Fruit fly (Drosophila melanogaster): ENCODE data around the gene noc.

Gene noc

dm6 chr2L:14502578-14503426 is 12.1 kb downstream of the noc start (continued):
- peak; percentile 92 for TF ChIP-seq Camta (GFP tag; optimal IDR thresholded peaks at IDR 0.05)
- peak; percentile 78 for TF ChIP-seq CG43689 (GFP tag; IDR thresholded peaks at IDR 0.05)
- TF ChIP-seq salm (tag; optimal IDR thresholded peaks at IDR 0.05): peak; percentile 90
- TF ChIP-seq Rfx (GFP tag; IDR thresholded peaks at IDR 0.05): peak; percentile 92
- peak; percentile 71 for TF ChIP-seq bowl (GFP tag; IDR thresholded peaks at IDR 0.05)
- no peak for TF ChIP-seq pfk (GFP tag; optimal IDR thresholded peaks at IDR 0.05)
- peak; percentile 50; the same call in 1 of the 2 replicates for TF ChIP-seq CG8765 (GFP tag; IDR thresholded peaks at IDR 0.05)
- TF ChIP-seq CG9817 (tag; optimal IDR thresholded peaks at IDR 0.05): peak; percentile 88
- no peak for TF ChIP-seq Stat92E (GFP tag; optimal IDR thresholded peaks at IDR 0.05)
- no peak for TF ChIP-seq Gsc (GFP tag; IDR thresholded peaks at IDR 0.05)
- TF ChIP-seq CG2120 (GFP tag; optimal IDR thresholded peaks at IDR 0.05): peak; percentile 88
- TF ChIP-seq CG11398 (GFP tag; optimal IDR thresholded peaks at IDR 0.05): peak; percentile 87
- TF ChIP-seq CG7987 (GFP tag; optimal IDR thresholded peaks at IDR 0.05): peak; percentile 88
- peak; percentile 73 for TF ChIP-seq CG10321 (GFP tag; IDR thresholded peaks at IDR 0.05)
- peak; percentile 92 for TF ChIP-seq Chrac-16 (GFP tag; optimal IDR thresholded peaks at IDR 0.05)
- TF ChIP-seq Ravus (GFP tag; IDR thresholded peaks at IDR 0.05): peak; percentile 72
- peak; percentile 85 for TF ChIP-seq abd-A (tag; optimal IDR thresholded peaks at IDR 0.05)
- TF ChIP-seq CG4730 (GFP tag; IDR thresholded peaks at IDR 0.05): peak; percentile 90
- peak; percentile 89 for TF ChIP-seq jumu (GFP tag; optimal IDR thresholded peaks at IDR 0.05)
- TF ChIP-seq CG2202 (tag; optimal IDR thresholded peaks at IDR 0.05): peak; percentile 79
- peak; percentile 78 for TF ChIP-seq sqz (GFP tag; optimal IDR thresholded peaks at IDR 0.05)
- TF ChIP-seq CG17328 (GFP tag; IDR thresholded peaks at IDR 0.05): peak; percentile 95
- TF ChIP-seq p53 (GFP tag; optimal IDR thresholded peaks at IDR 0.05): peak; percentile 87
- peak; percentile 94 for TF ChIP-seq Fer1 (GFP tag; optimal IDR thresholded peaks at IDR 0.05)
- TF ChIP-seq pros (GFP tag; optimal IDR thresholded peaks at IDR 0.05): peak; percentile 46
- peak; percentile 88 for TF ChIP-seq kay (GFP tag; optimal IDR thresholded peaks at IDR 0.05)
- TF ChIP-seq esg (GFP tag; conservative IDR thresholded peaks at IDR 0.05): peak; percentile 93
- peak; percentile 91 for TF ChIP-seq CG13296 (GFP tag; optimal IDR thresholded peaks at IDR 0.05)
- peak; percentile 94 for TF ChIP-seq gem (tag; optimal IDR thresholded peaks at IDR 0.05)
- TF ChIP-seq klu (GFP tag; IDR thresholded peaks at IDR 0.05): peak; percentile 83
- peak; percentile 84 for TF ChIP-seq tup (GFP tag; optimal IDR thresholded peaks at IDR 0.05)
- TF ChIP-seq Kr (GFP tag; optimal IDR thresholded peaks at IDR 0.05): no peak
- no peak for TF ChIP-seq ato (GFP tag; IDR thresholded peaks at IDR 0.05; ENCODE audit: partially characterized antibody)
- peak; percentile 85 for TF ChIP-seq cato (GFP tag; optimal IDR thresholded peaks at IDR 0.05; ENCODE audit: borderline replicate concordance)
- peak; percentile 91 for TF ChIP-seq row (GFP tag; IDR thresholded peaks at IDR 0.05)
- TF ChIP-seq NfI (GFP tag; optimal IDR thresholded peaks at IDR 0.05): peak; percentile 92
- peak; percentile 70 for TF ChIP-seq Poxn (GFP tag; IDR thresholded peaks at IDR 0.05)
- peak; percentile 94 for TF ChIP-seq CG10654 (GFP tag; optimal IDR thresholded peaks at IDR 0.05)
- no peak for TF ChIP-seq bbx (GFP tag; IDR thresholded peaks at IDR 0.05; ENCODE audit: partially characterized antibody)
- peak; percentile 57 for TF ChIP-seq YL-1 (GFP tag; optimal IDR thresholded peaks at IDR 0.05)
- TF ChIP-seq lab (GFP tag; optimal IDR thresholded peaks at IDR 0.05): peak; percentile 95
- TF ChIP-seq br (optimal IDR thresholded peaks at IDR 0.05): no peak
- TF ChIP-seq Oli (tag; optimal IDR thresholded peaks at IDR 0.05): peak; percentile 92
- TF ChIP-seq Gug (GFP tag; IDR thresholded peaks at IDR 0.05): peak; percentile 92
- TF ChIP-seq pho (GFP tag; optimal IDR thresholded peaks at IDR 0.05): peak; percentile 87
- no peak for TF ChIP-seq CG6791 (GFP tag; IDR thresholded peaks at IDR 0.05; ENCODE audit: partially characterized antibody)
- peak; percentile 21 for TF ChIP-seq nom (GFP tag; optimal IDR thresholded peaks at IDR 0.05)
- peak; percentile 92 for TF ChIP-seq CG10366 (GFP tag; IDR thresholded peaks at IDR 0.05)

Measured in whole organism, embryonic.